Worm (Caenorhabditis elegans) whole organism, L2 larva: ENCODE measurements around the gene chil-15.

Source experiments
- aly-2 ChIP-seq: fragments of 150-350 bp; optimal IDR thresholded peaks from 2 replicates; lab custom pipeline; 2014; ENCODE audit warnings: missing biosample characterization, missing genetic modification characterization
- ama-1 ChIP-seq: fragments of 150-350 bp; optimal IDR thresholded peaks from 2 replicates; lab custom pipeline; 2018; ENCODE audit warnings: inconsistent platforms
- blmp-1 ChIP-seq: sonication (generic microtip); optimal IDR thresholded peaks from 2 replicates; lab custom pipeline; 2017; ENCODE audit warnings: missing genetic modification characterization, mild to moderate bottlenecking, missing compliant biosample characterization, antibody characterized with exemption, moderate library complexity; ENCODE audit not compliant: insufficient read depth
- elt-1 ChIP-seq: fragments of 150-350 bp; optimal IDR thresholded peaks from 2 replicates; lab custom pipeline; 2014; ENCODE audit warnings: missing biosample characterization, missing genetic modification characterization
- fos-1 ChIP-seq: fragments of 150-350 bp; optimal IDR thresholded peaks from 2 replicates; lab custom pipeline; 2014; ENCODE audit warnings: missing biosample characterization, missing genetic modification characterization
- lsy-2 ChIP-seq, 2 experiments: fragments of 150-350 bp in 1 of 2; sonication (generic microtip) in 1 of 2; optimal IDR thresholded peaks; 2 replicates each; lab custom pipeline; 2014 to 2017; ENCODE audit warnings: missing biosample characterization in 2 of 2, missing genetic modification characterization in 2 of 2
- nhr-11 ChIP-seq: fragments of 150-350 bp; optimal IDR thresholded peaks from 2 replicates; lab custom pipeline; 2014; ENCODE audit warnings: missing biosample characterization, missing genetic modification characterization
- nhr-12 ChIP-seq: fragments of 150-350 bp; optimal IDR thresholded peaks from 2 replicates; lab custom pipeline; 2014; ENCODE audit warnings: missing biosample characterization, missing genetic modification characterization
- nhr-25 ChIP-seq: fragments of 150-350 bp; sonication (generic microtip); optimal IDR thresholded peaks from 3 replicates; lab custom pipeline; 2014; ENCODE audit warnings: missing biosample characterization, missing genetic modification characterization
- nhr-6 ChIP-seq: fragments of 150-350 bp; optimal IDR thresholded peaks from 2 replicates; lab custom pipeline; 2014; ENCODE audit warnings: missing biosample characterization, missing genetic modification characterization
- unc-62 ChIP-seq: fragments of 150-350 bp; optimal IDR thresholded peaks from 2 replicates; lab custom pipeline; 2014; ENCODE audit warnings: missing biosample characterization, missing genetic modification reagents, missing genetic modification characterization
- ztf-4 ChIP-seq: fragments of 150-350 bp; optimal IDR thresholded peaks from 2 replicates; lab custom pipeline; 2014; ENCODE audit warnings: missing biosample characterization, missing genetic modification characterization

- TF ChIP-seq nhr-12 (no peak), ama-1 (lab: Kevin White, UChicago) (no peak), nhr-25 (tag; lab: Kevin White, UChicago) (no peak), ztf-4 (tag; lab: Kevin White, UChicago) (no peak), blmp-1 (tag; lab: Kevin White, UChicago) (no peak), unc-62 (GFP tag; lab: Kevin White, UChicago) (no peak), nhr-6 (tag; lab: Kevin White, UChicago) (no peak), fos-1 (no peak), elt-1 (tag; lab: Kevin White, UChicago) (no peak), lsy-2 (tag; optimal IDR thresholded peaks at IDR 0.05; lab: Kevin White, UChicago) (no peak), nhr-11 (no peak), aly-2 (tag; lab: Kevin White, UChicago) (no peak)
These were observed 38.0 kb upstream of the chil-15 start for ce11 chrII:9481427-9481826.
